Fruit fly (Drosophila melanogaster) whole organism, embryonic: ENCODE data around the gene CG34180.
A peak's percentile ranks its signal among the peaks of the same experiment; 100 is the strongest.

Experiments
- ATbp ChIP-seq: fragments of 200-800 bp; sonication (Bioruptor generic); optimal IDR thresholded peaks from 2 replicates; lab custom pipeline; 2017; ENCODE audit warnings: missing biosample characterization, mild to moderate bottlenecking, missing genetic modification characterization, missing genetic modification reagents
- Ada2b ChIP-seq: fragments of 200-800 bp; sonication (Bioruptor generic); IDR thresholded peaks from 2 replicates; pipeline ENCODE4 v1.3.6; 2022; ENCODE audit warnings: missing biosample characterization, missing genetic modification characterization
- Adf1 ChIP-seq: fragments of 200-800 bp; sonication (Bioruptor generic); IDR thresholded peaks from 2 replicates; pipeline ENCODE4 v1.3.6; 2022; ENCODE audit warnings: missing biosample characterization, missing genetic modification characterization
- Atf6 ChIP-seq: fragments of 200-800 bp; sonication (Bioruptor generic); IDR thresholded peaks from 2 replicates; pipeline ENCODE4 v1.3.6; 2022; ENCODE audit warnings: missing biosample characterization, missing genetic modification characterization
- Bgb ChIP-seq: fragments of 200-800 bp; sonication (Bioruptor generic); IDR thresholded peaks from 2 replicates; pipeline ENCODE4 v1.3.6; 2022; ENCODE audit warnings: missing biosample characterization, missing genetic modification characterization; ENCODE audit not compliant: partially characterized antibody
- CG10321 ChIP-seq: fragments of 200-800 bp; sonication (Bioruptor generic); IDR thresholded peaks from 2 replicates; pipeline ENCODE4 v1.3.6; 2022; ENCODE audit warnings: missing biosample characterization, missing genetic modification characterization
- CG11247 ChIP-seq: fragments of 200-800 bp; sonication (Bioruptor generic); IDR thresholded peaks from 2 replicates; pipeline ENCODE4 v1.3.6; 2022; ENCODE audit warnings: missing biosample characterization, missing genetic modification characterization
- CG12155 ChIP-seq: fragments of 200-800 bp; sonication (Bioruptor generic); optimal IDR thresholded peaks from 3 replicates; lab custom pipeline; 2016; ENCODE audit warnings: missing biosample characterization, missing genetic modification characterization
- CG12299 ChIP-seq: fragments of 200-800 bp; sonication (Bioruptor generic); optimal IDR thresholded peaks from 2 replicates; lab custom pipeline; 2018; ENCODE audit warnings: missing biosample characterization, mild to moderate bottlenecking, missing genetic modification characterization
- CG13894 ChIP-seq: fragments of 200-800 bp; sonication (Bioruptor generic); optimal IDR thresholded peaks from 3 replicates; lab custom pipeline; 2018; ENCODE audit warnings: missing biosample characterization, mild to moderate bottlenecking, missing genetic modification characterization, moderate library complexity
- CG14860 ChIP-seq: fragments of 200-800 bp; sonication (Bioruptor generic); IDR thresholded peaks from 3 replicates; pipeline ENCODE4 v1.3.6; 2022; ENCODE audit warnings: missing biosample characterization, missing genetic modification characterization; ENCODE audit not compliant: partially characterized antibody
- CG14965 ChIP-seq: fragments of 200-800 bp; sonication (Bioruptor generic); optimal IDR thresholded peaks from 2 replicates; lab custom pipeline; 2016; ENCODE audit warnings: missing biosample characterization, missing genetic modification characterization, borderline replicate concordance
- CG1529 ChIP-seq: fragments of 200-800 bp; sonication (Bioruptor generic); optimal IDR thresholded peaks from 3 replicates; lab custom pipeline; 2018; ENCODE audit warnings: missing biosample characterization, missing genetic modification characterization
- CG17829 ChIP-seq: fragments of 200-800 bp; optimal IDR thresholded peaks from 2 replicates; lab custom pipeline; 2019; ENCODE audit warnings: missing biosample characterization, mild to moderate bottlenecking, missing genetic modification characterization, moderate library complexity
- CG17912 ChIP-seq: fragments of 200-800 bp; sonication (Bioruptor generic); optimal IDR thresholded peaks from 2 replicates; lab custom pipeline; 2018; ENCODE audit warnings: missing biosample characterization, mild to moderate bottlenecking, missing genetic modification characterization
- CG18599 ChIP-seq: fragments of 200-800 bp; sonication (Bioruptor generic); optimal IDR thresholded peaks from 3 replicates; lab custom pipeline; 2017; ENCODE audit warnings: missing biosample characterization, missing genetic modification characterization, mild to moderate bottlenecking, moderate library complexity, missing genetic modification reagents
- CG3065 ChIP-seq: fragments of 200-800 bp; sonication (Bioruptor generic); optimal IDR thresholded peaks from 2 replicates; lab custom pipeline; 2016; ENCODE audit warnings: missing biosample characterization, missing genetic modification characterization
- CG3726 ChIP-seq: fragments of 200-800 bp; sonication (Bioruptor generic); IDR thresholded peaks from 3 replicates; pipeline ENCODE4, ENCODE4 v1.3.6; 2022; ENCODE audit warnings: missing biosample characterization, missing genetic modification characterization
- CG4730 ChIP-seq: fragments of 200-800 bp; sonication (Bioruptor generic); IDR thresholded peaks from 2 replicates; pipeline ENCODE4 v1.3.6; 2022; ENCODE audit warnings: missing biosample characterization, missing genetic modification characterization
- CG7839 ChIP-seq: fragments of 200-800 bp; sonication (Bioruptor generic); optimal IDR thresholded peaks from 3 replicates; lab custom pipeline; 2018; ENCODE audit warnings: missing biosample characterization, mild to moderate bottlenecking, missing genetic modification characterization, moderate library complexity
- CTCF ChIP-seq: fragments of 200-800 bp; sonication (Bioruptor generic); optimal IDR thresholded peaks from 2 replicates; lab custom pipeline; 2017; ENCODE audit warnings: missing biosample characterization, mild to moderate bottlenecking, missing genetic modification characterization, moderate library complexity
- CoRest ChIP-seq: fragments of 200-800 bp; sonication (Bioruptor generic); optimal IDR thresholded peaks from 3 replicates; lab custom pipeline; 2018; ENCODE audit warnings: missing biosample characterization, mild to moderate bottlenecking, missing genetic modification characterization, moderate library complexity
- Dbx ChIP-seq: fragments of 200-800 bp; sonication (Bioruptor generic); IDR thresholded peaks from 3 replicates; pipeline ENCODE4 v1.3.6; 2022; ENCODE audit warnings: missing biosample characterization, missing genetic modification characterization
- Doc3 ChIP-seq: fragments of 200-800 bp; sonication (Bioruptor generic); IDR thresholded peaks from 3 replicates; pipeline ENCODE4 v1.3.6; 2022; ENCODE audit warnings: missing biosample characterization, missing genetic modification characterization; ENCODE audit not compliant: partially characterized antibody
- Dref ChIP-seq: fragments of 200-800 bp; sonication (Bioruptor generic); IDR thresholded peaks from 2 replicates; pipeline ENCODE4 v1.3.6; 2022; ENCODE audit warnings: missing biosample characterization, missing genetic modification characterization
- Fer2 ChIP-seq: fragments of 200-800 bp; sonication (Bioruptor generic); optimal IDR thresholded peaks from 2 replicates; lab custom pipeline; 2018; ENCODE audit warnings: missing biosample characterization, mild to moderate bottlenecking, missing genetic modification characterization, moderate library complexity
- Fer3 ChIP-seq: fragments of 200-800 bp; sonication (Bioruptor generic); optimal IDR thresholded peaks from 2 replicates; lab custom pipeline; 2018; ENCODE audit warnings: missing biosample characterization, mild to moderate bottlenecking, missing genetic modification characterization, moderate library complexity
- Gug ChIP-seq: fragments of 200-800 bp; sonication (Bioruptor generic); IDR thresholded peaks from 4 replicates; pipeline ENCODE4 v1.3.6; 2022; ENCODE audit warnings: missing biosample characterization, missing genetic modification characterization
- Hr39 ChIP-seq: fragments of >200 bp; optimal IDR thresholded peaks from 2 replicates; lab custom pipeline; 2017
- Lpt ChIP-seq: fragments of >200 bp; optimal IDR thresholded peaks from 2 replicates; lab custom pipeline; 2018; ENCODE audit warnings: missing biosample characterization, missing genetic modification characterization
- Nf-YB ChIP-seq: fragments of 200-800 bp; sonication (Bioruptor generic); optimal IDR thresholded peaks from 3 replicates; lab custom pipeline; 2019; ENCODE audit warnings: missing biosample characterization, mild to moderate bottlenecking, missing genetic modification characterization, moderate library complexity
- Nf-YC ChIP-seq: fragments of 200-800 bp; optimal IDR thresholded peaks from 3 replicates; lab custom pipeline; 2019; ENCODE audit warnings: missing biosample characterization, mild to moderate bottlenecking, missing genetic modification characterization, moderate library complexity
- Sry-δ ChIP-seq: fragments of 200-800 bp; sonication (Bioruptor generic); optimal IDR thresholded peaks from 2 replicates; lab custom pipeline; 2016; ENCODE audit warnings: missing biosample characterization, missing genetic modification characterization
- Vsx1 ChIP-seq: fragments of 200-800 bp; sonication (Bioruptor generic); optimal IDR thresholded peaks from 2 replicates; lab custom pipeline; 2017; ENCODE audit warnings: missing biosample characterization, mild to moderate bottlenecking, missing genetic modification characterization, missing genetic modification reagents
- Xbp1 ChIP-seq: fragments of 200-800 bp; sonication (Bioruptor generic); optimal IDR thresholded peaks from 3 replicates; lab custom pipeline; 2016; ENCODE audit warnings: missing biosample characterization, mild to moderate bottlenecking, missing genetic modification characterization
- amos ChIP-seq: fragments of 200-800 bp; sonication (Bioruptor generic); IDR thresholded peaks from 2 replicates; pipeline ENCODE4 v1.3.6; 2022; ENCODE audit warnings: missing biosample characterization, missing genetic modification characterization; ENCODE audit not compliant: partially characterized antibody
- bcd ChIP-seq: fragments of 200-800 bp; sonication (Bioruptor generic); optimal IDR thresholded peaks from 2 replicates; lab custom pipeline; 2017; ENCODE audit warnings: missing biosample characterization, mild to moderate bottlenecking, missing genetic modification characterization
- btn ChIP-seq: fragments of 200-800 bp; sonication (Bioruptor generic); optimal IDR thresholded peaks from 2 replicates; lab custom pipeline; 2016; ENCODE audit warnings: missing biosample characterization, missing genetic modification characterization
- danr ChIP-seq: fragments of 200-800 bp; sonication (Bioruptor generic); IDR thresholded peaks from 2 replicates; pipeline ENCODE4 v1.3.6; 2022; ENCODE audit warnings: missing biosample characterization, missing genetic modification characterization
- dmrt99B ChIP-seq: fragments of 200-800 bp; sonication (Bioruptor generic); optimal IDR thresholded peaks from 2 replicates; lab custom pipeline; 2018; ENCODE audit warnings: missing biosample characterization, mild to moderate bottlenecking, missing genetic modification characterization, moderate library complexity
- en ChIP-seq: fragments of 200-800 bp; sonication (Bioruptor generic); optimal IDR thresholded peaks from 2 replicates; lab custom pipeline; 2016; ENCODE audit warnings: missing biosample characterization, missing genetic modification characterization
- fd64A ChIP-seq: fragments of 200-800 bp; sonication (Bioruptor generic); optimal IDR thresholded peaks from 3 replicates; lab custom pipeline; 2018; ENCODE audit warnings: missing biosample characterization, mild to moderate bottlenecking, missing genetic modification characterization
- gfzf ChIP-seq: fragments of 200-800 bp; sonication (Bioruptor generic); optimal IDR thresholded peaks from 2 replicates; lab custom pipeline; 2016; ENCODE audit warnings: missing biosample characterization, mild to moderate bottlenecking, missing genetic modification characterization, moderate library complexity
- hth ChIP-seq: fragments of >200 bp; optimal IDR thresholded peaks from 2 replicates; lab custom pipeline; 2017; ENCODE audit warnings: inconsistent platforms
- pho ChIP-seq: fragments of 200-800 bp; sonication (Bioruptor generic); optimal IDR thresholded peaks from 2 replicates; lab custom pipeline; 2016; ENCODE audit warnings: missing biosample characterization, missing genetic modification characterization
- pita ChIP-seq: fragments of 200-800 bp; sonication (Bioruptor generic); optimal IDR thresholded peaks from 2 replicates; lab custom pipeline; 2017; ENCODE audit warnings: missing biosample characterization, mild to moderate bottlenecking, missing genetic modification characterization
- prd ChIP-seq, 3 experiments: fragments of >200 bp in 2 of 3; fragments of 200-800 bp in 1 of 3; sonication (Bioruptor generic) in 1 of 3; optimal IDR thresholded peaks in 2 of 3; IDR thresholded peaks in 1 of 3; 2 replicates in 2 of 3; 3 replicates in 1 of 3; pipeline versions ENCODE4 v1.3.6 to Lab custom; 2017 to 2022; ENCODE audit warnings: missing biosample characterization in 1 of 3, missing genetic modification characterization in 1 of 3
- pum ChIP-seq: fragments of 200-800 bp; sonication (Bioruptor generic); optimal IDR thresholded peaks from 2 replicates; lab custom pipeline; 2016; ENCODE audit warnings: missing biosample characterization, missing genetic modification characterization
- row ChIP-seq: fragments of 200-800 bp; sonication (Bioruptor generic); IDR thresholded peaks from 3 replicates; pipeline ENCODE4 v1.3.6; 2022; ENCODE audit warnings: missing biosample characterization, missing genetic modification characterization
- sna ChIP-seq: fragments of 200-800 bp; sonication (Bioruptor generic); IDR thresholded peaks from 2 replicates; pipeline ENCODE4 v1.3.6; 2022; ENCODE audit warnings: missing biosample characterization, missing genetic modification characterization; ENCODE audit not compliant: partially characterized antibody
- tx ChIP-seq: fragments of 200-800 bp; sonication (Bioruptor generic); optimal IDR thresholded peaks from 2 replicates; lab custom pipeline; 2016; ENCODE audit warnings: missing biosample characterization, missing genetic modification characterization

Gene CG34180

DNA sequence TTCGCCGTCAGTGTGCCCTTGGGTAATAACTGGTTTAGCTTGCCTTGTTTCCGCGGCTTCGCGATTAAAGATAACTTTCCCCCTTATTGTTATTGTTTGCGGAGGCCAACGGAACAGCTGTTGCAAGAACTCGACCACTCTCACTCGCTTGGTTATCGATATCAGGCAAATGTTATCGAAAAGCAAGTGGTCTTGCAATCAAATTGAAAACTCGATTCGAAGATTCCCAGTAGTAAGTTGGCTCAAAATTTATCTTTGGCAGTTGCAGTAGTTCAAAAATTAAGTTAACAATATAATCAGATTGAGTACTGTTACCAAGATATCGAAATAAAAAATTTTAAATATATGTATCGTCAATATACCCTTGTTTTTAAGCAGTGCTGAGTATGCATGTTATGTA is 5.5 kb downstream of the CG34180 start, which contains the start of the genes Fbw5 and CG9147 (continued):
- TF ChIP-seq Hr39 (no peak), CG3065 (peak; percentile 99), CG13894 (peak; percentile 98), CG7839 (tag; lab: Kevin White, UChicago) (peak; percentile 100), danr (peak; percentile 99), row (GFP tag; lab: Robert Waterston, UW) (peak; percentile 100), CG1529 (GFP tag; lab: Kevin White, UChicago) (peak; percentile 99), gfzf (GFP tag; lab: Kevin White, UChicago) (peak; percentile 45), Dref (GFP tag; lab: Robert Waterston, UW) (peak; percentile 76), CG4730 (GFP tag; lab: Robert Waterston, UW) (peak; percentile 99), dmrt99B (tag; lab: Kevin White, UChicago) (peak; percentile 100), amos (GFP tag; lab: Robert Waterston, UW) (peak; percentile 52; the same call in 1 of the 2 replicates), CG3726 (GFP tag; lab: Robert Waterston, UW) (peak; percentile 99), tx (GFP tag; lab: Kevin White, UChicago) (peak; percentile 100), CG17829 (tag; lab: Kevin White, UChicago) (peak; percentile 99), pita (GFP tag; lab: Kevin White, UChicago) (no peak), CG14860 (peak; percentile 67), Gug (GFP tag; lab: Robert Waterston, UW) (peak; percentile 99), CG11247 (GFP tag; lab: Robert Waterston, UW) (peak; percentile 100), CG18599 (peak; percentile 99), Bgb (GFP tag; lab: Robert Waterston, UW) (peak; percentile 58; the same call in 1 of the 2 replicates), CG12155 (GFP tag; lab: Kevin White, UChicago) (peak; percentile 99), Vsx1 (peak; percentile 98), CoRest (tag; lab: Kevin White, UChicago) (peak; percentile 100), pho (GFP tag; lab: Kevin White, UChicago) (peak; percentile 99), hth (no peak), Ada2b (GFP tag; lab: Robert Waterston, UW) (peak; percentile 100), Lpt (GFP tag; lab: Kevin White, UChicago) (no peak), Atf6 (GFP tag; lab: Robert Waterston, UW) (peak; percentile 100), Xbp1 (peak; percentile 100), CG14965 (GFP tag; lab: Kevin White, UChicago) (peak; percentile 92), prd (optimal IDR thresholded peaks at IDR 0.05; lab: Kevin White, UChicago) (no peak), prd (GFP tag; IDR thresholded peaks at IDR 0.05; lab: Robert Waterston, UW) (peak; percentile 100), ATbp (GFP tag; lab: Kevin White, UChicago) (peak; percentile 100), CG10321 (GFP tag; lab: Robert Waterston, UW) (peak; percentile 90), Nf-YB (GFP tag; lab: Kevin White, UChicago) (peak; percentile 93), Doc3 (GFP tag; lab: Robert Waterston, UW) (no peak; the same call in 2 of the 3 replicates), bcd (peak; percentile 99), sna (GFP tag; lab: Robert Waterston, UW) (peak; percentile 62; the same call in 1 of the 2 replicates), CG12299 (tag; lab: Kevin White, UChicago) (peak; percentile 99), en (peak; percentile 99), CTCF (GFP tag; lab: Kevin White, UChicago) (peak; percentile 68), CG17912 (GFP tag; lab: Kevin White, UChicago) (peak; percentile 96), Dbx (peak; percentile 100), Adf1 (peak; percentile 93), Nf-YC (tag; lab: Kevin White, UChicago) (peak; percentile 88), Fer2 (tag; lab: Kevin White, UChicago) (peak; percentile 97), pum (GFP tag; lab: Kevin White, UChicago) (peak; percentile 99), btn (GFP tag; lab: Kevin White, UChicago) (peak; percentile 99), Sry-δ (GFP tag; lab: Kevin White, UChicago) (peak; percentile 88), fd64A (GFP tag; lab: Kevin White, UChicago) (peak; percentile 97), Fer3 (tag; lab: Kevin White, UChicago) (peak; percentile 99)
